Worm (Caenorhabditis elegans): Measurements from ENCODE around the gene C24H10.2.

- TF ChIP-seq him-1 (tag; optimal IDR thresholded peaks at IDR 0.05) (no peak), W03F9.2 (tag; optimal IDR thresholded peaks at IDR 0.05) (no peak)
These were observed 37.9 kb upstream of the C24H10.2 start for ce11 chrX:5026461-5026860.
